Fruit fly (Drosophila melanogaster): ENCODE results near the gene HP1D3csd.

The HP1D3csd gene

dm6 chrX:19153288-19154130 is 36.5 kb upstream of the HP1D3csd start (continued):
- TF ChIP-seq Abd-B (GFP tag; optimal IDR thresholded peaks at IDR 0.05), result no peak
- 0 out of 2 replicates have a peak, but pooled peaks have one; percentile 36 for TF ChIP-seq CG10321 (GFP tag; IDR thresholded peaks at IDR 0.05)
- TF ChIP-seq CG30431 (GFP tag; optimal IDR thresholded peaks at IDR 0.05), result no peak
- TF ChIP-seq CG15011 (GFP tag; optimal IDR thresholded peaks at IDR 0.05), result no peak
- no peak for TF ChIP-seq Tbp (GFP tag; optimal IDR thresholded peaks at IDR 0.05)
- no peak for TF ChIP-seq dmrt99B (tag; optimal IDR thresholded peaks at IDR 0.05)
- TF ChIP-seq jumu (GFP tag; optimal IDR thresholded peaks at IDR 0.05), result no peak
- TF ChIP-seq CG3838 (GFP tag; optimal IDR thresholded peaks at IDR 0.05), result no peak
- no peak for TF ChIP-seq CG15696 (tag; optimal IDR thresholded peaks at IDR 0.05)
- no peak for TF ChIP-seq ac (GFP tag; optimal IDR thresholded peaks at IDR 0.05)
- no peak for TF ChIP-seq oc (tag; optimal IDR thresholded peaks at IDR 0.05)
- peak; percentile 75 for TF ChIP-seq yki (optimal IDR thresholded peaks at IDR 0.05)
- TF ChIP-seq zf30C (GFP tag; optimal IDR thresholded peaks at IDR 0.05), result no peak
- no peak for TF ChIP-seq sqz (GFP tag; optimal IDR thresholded peaks at IDR 0.05)
- no peak for TF ChIP-seq CG15479 (GFP tag; optimal IDR thresholded peaks at IDR 0.05)
- no peak for TF ChIP-seq Nf-YB (GFP tag; optimal IDR thresholded peaks at IDR 0.05)
- no peak for TF ChIP-seq CG7357 (GFP tag; IDR thresholded peaks at IDR 0.05)
- peak; percentile 48 for TF ChIP-seq CG18599 (GFP tag; optimal IDR thresholded peaks at IDR 0.05)
- no peak for TF ChIP-seq Hr39 (optimal IDR thresholded peaks at IDR 0.05)
- no peak for TF ChIP-seq tgo (GFP tag; IDR thresholded peaks at IDR 0.05)
- no peak for TF ChIP-seq CG11504 (tag; optimal IDR thresholded peaks at IDR 0.05)
- TF ChIP-seq phol (tag; optimal IDR thresholded peaks at IDR 0.05), result no peak
- no peak for TF ChIP-seq dpn (GFP tag; optimal IDR thresholded peaks at IDR 0.05)
- TF ChIP-seq Bgb (GFP tag; IDR thresholded peaks at IDR 0.05; ENCODE audit: partially characterized antibody), result peak; percentile 51; the same call in 1 of the 2 replicates
- peak; percentile 12 for TF ChIP-seq caup (GFP tag; optimal IDR thresholded peaks at IDR 0.05; ENCODE audit: severe bottlenecking)
- no peak for TF ChIP-seq D (optimal IDR thresholded peaks at IDR 0.05)
- no peak for TF ChIP-seq D (GFP tag; optimal IDR thresholded peaks at IDR 0.05)
- no peak for TF ChIP-seq CG7745 (tag; optimal IDR thresholded peaks at IDR 0.05)
- TF ChIP-seq esg (GFP tag; conservative IDR thresholded peaks at IDR 0.05), result no peak
- no peak for TF ChIP-seq Poxn (GFP tag; IDR thresholded peaks at IDR 0.05)
- TF ChIP-seq Blimp-1 (GFP tag; optimal IDR thresholded peaks at IDR 0.05), result peak; percentile 23
- TF ChIP-seq CG14965 (GFP tag; optimal IDR thresholded peaks at IDR 0.05; ENCODE audit: borderline replicate concordance), result no peak
- no peak for TF ChIP-seq CG9215 (GFP tag; IDR thresholded peaks at IDR 0.05)
- peak; percentile 24 for TF ChIP-seq abd-A (tag; optimal IDR thresholded peaks at IDR 0.05)
- TF ChIP-seq CG16813 (GFP tag; IDR thresholded peaks at IDR 0.05; ENCODE audit: partially characterized antibody), result 0 out of 3 replicates have a peak, but pooled peaks have one; percentile 13
- no peak for TF ChIP-seq CG16779 (GFP tag; IDR thresholded peaks at IDR 0.05)
- peak; percentile 28; the same call in 1 of the 2 replicates for TF ChIP-seq hbn (GFP tag; IDR thresholded peaks at IDR 0.05; ENCODE audit: partially characterized antibody)
- TF ChIP-seq CG10979 (tag; optimal IDR thresholded peaks at IDR 0.05), result no peak
- no peak for TF ChIP-seq GATAe (GFP tag; conservative IDR thresholded peaks at IDR 0.05)
- TF ChIP-seq Doc2 (GFP tag; IDR thresholded peaks at IDR 0.05), result no peak
- TF ChIP-seq org-1 (GFP tag; optimal IDR thresholded peaks at IDR 0.05), result no peak
- TF ChIP-seq ttk (GFP tag; IDR thresholded peaks at IDR 0.05), result no peak
- no peak for TF ChIP-seq tll (GFP tag; optimal IDR thresholded peaks at IDR 0.05)
- no peak for TF ChIP-seq her (GFP tag; optimal IDR thresholded peaks at IDR 0.05)
- TF ChIP-seq fru (optimal IDR thresholded peaks at IDR 0.05), result no peak
- no peak for TF ChIP-seq chif (GFP tag; optimal IDR thresholded peaks at IDR 0.05)
- TF ChIP-seq chinmo (GFP tag; IDR thresholded peaks at IDR 0.05; ENCODE audit: partially characterized antibody), result peak; percentile 94
- no peak for TF ChIP-seq Hr3 (GFP tag; optimal IDR thresholded peaks at IDR 0.05)
- no peak for TF ChIP-seq CG33557 (GFP tag; optimal IDR thresholded peaks at IDR 0.05)
